Worm (Caenorhabditis elegans): Measurements from ENCODE around the gene Y54G11A.17.

DNA sequence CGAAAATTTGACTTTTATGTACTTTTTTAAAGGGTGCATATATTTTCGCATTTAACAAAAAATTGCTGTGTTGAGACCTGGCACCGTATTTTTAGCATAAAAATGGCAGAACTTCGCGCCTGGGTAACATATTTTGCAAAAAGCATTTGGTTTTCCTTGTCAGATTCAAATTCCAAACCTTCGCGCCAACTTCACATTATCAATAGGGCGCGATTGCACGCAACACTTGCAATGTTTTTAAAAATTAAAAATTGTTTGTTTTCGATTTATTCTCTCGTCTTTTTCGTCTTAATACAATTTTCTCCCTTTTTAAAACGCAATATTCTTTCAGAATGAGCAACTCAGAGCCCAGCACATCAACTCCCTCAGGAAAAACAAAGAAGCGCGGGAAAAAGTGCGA lies 34.4 kb upstream of the Y54G11A.17 start, which contains the start of gene mes-2:
- TF ChIP-seq spr-1 (tag; optimal IDR thresholded peaks at IDR 0.05), result no peak
- 0 out of 2 replicates have a peak, but pooled peaks have one; percentile 44 for TF ChIP-seq pha-4 (GFP tag; IDR thresholded peaks at IDR 0.05)
- TF ChIP-seq pha-4 (tag; optimal IDR thresholded peaks at IDR 0.05), result peak; percentile 31
- TF ChIP-seq tra-1 (GFP tag; IDR thresholded peaks at IDR 0.05), result no peak
- TF ChIP-seq daf-19 (GFP tag; conservative IDR thresholded peaks at IDR 0.05), result no peak
- TF ChIP-seq mdl-1 (tag; optimal IDR thresholded peaks at IDR 0.05), result peak in 1 of 2 experiments; percentile 24

Data from whole organism, L4 larva.